Worm (Caenorhabditis elegans): ENCODE results near the gene gldi-4.

ce11 chrIV:6970271-6970670, 47.2 kb upstream of the gldi-4 start, which contains the start of gene ZK381.8:
- TF ChIP-seq ZK546.5 (tag; optimal IDR thresholded peaks at IDR 0.05) (no peak), nhr-28 (tag; optimal IDR thresholded peaks at IDR 0.05) (no peak)
